Fruit fly (Drosophila melanogaster) whole organism, adult: ENCODE data around the gene Dus3.

Experiments
- CG14711 ChIP-seq: fragments of 200-800 bp; sonication (Bioruptor generic); optimal IDR thresholded peaks from 2 replicates; lab custom pipeline; 2018; ENCODE audit warnings: missing biosample characterization, mild to moderate bottlenecking, missing genetic modification characterization, moderate library complexity
- CG33017 ChIP-seq: fragments of 200-800 bp; sonication (Bioruptor generic); optimal IDR thresholded peaks from 2 replicates; lab custom pipeline; 2018; ENCODE audit warnings: missing biosample characterization, mild to moderate bottlenecking, missing genetic modification characterization, moderate library complexity
- CG7045 ChIP-seq: fragments of 200-800 bp; sonication (Bioruptor generic); optimal IDR thresholded peaks from 2 replicates; lab custom pipeline; 2017; ENCODE audit warnings: missing biosample characterization, mild to moderate bottlenecking, missing genetic modification characterization
- Mnt ChIP-seq: fragments of 200-800 bp; sonication (Bioruptor generic); optimal IDR thresholded peaks from 2 replicates; lab custom pipeline; 2016; ENCODE audit warnings: missing biosample characterization, mild to moderate bottlenecking, missing genetic modification characterization
- bab1 ChIP-seq: fragments of 200-800 bp; sonication (Bioruptor generic); optimal IDR thresholded peaks from 3 replicates; lab custom pipeline; 2019; ENCODE audit warnings: missing biosample characterization, mild to moderate bottlenecking, missing genetic modification characterization, moderate library complexity
- cnc ChIP-seq, 2 experiments: fragments of >200 bp; optimal IDR thresholded peaks; 2 replicates each; lab custom pipeline; 2017

dm6 chr2L:19799940-19800339 lies 41.3 kb downstream of the Dus3 start:
- TF ChIP-seq CG33017 (tag; lab: Kevin White, UChicago) (no peak), CG14711 (tag; lab: Kevin White, UChicago) (no peak), cnc (optimal IDR thresholded peaks at IDR 0.05; lab: Kevin White, UChicago) (no peak), Mnt (GFP tag; lab: Kevin White, UChicago) (no peak), CG7045 (GFP tag; lab: Kevin White, UChicago) (no peak), bab1 (GFP tag; lab: Kevin White, UChicago) (no peak)
